Fruit fly (Drosophila melanogaster) whole organism, prepupa: Measurements from ENCODE around the gene CG42588.

ENCODE experiments used
- Blimp-1 ChIP-seq: fragments of 200-800 bp; sonication (Bioruptor generic); optimal IDR thresholded peaks from 3 replicates; lab custom pipeline; 2017; ENCODE audit warnings: missing biosample characterization, missing genetic modification characterization, mild to moderate bottlenecking, moderate library complexity, missing genetic modification reagents
- CG10631 ChIP-seq: fragments of 200-800 bp; sonication (Bioruptor generic); optimal IDR thresholded peaks from 2 replicates; lab custom pipeline; 2016; ENCODE audit warnings: missing biosample characterization, missing genetic modification characterization
- CG10669 ChIP-seq: fragments of 200-800 bp; sonication (Bioruptor generic); optimal IDR thresholded peaks from 3 replicates; lab custom pipeline; 2018; ENCODE audit warnings: missing biosample characterization, mild to moderate bottlenecking, missing genetic modification characterization, moderate library complexity
- CG11294 ChIP-seq: fragments of 200-800 bp; sonication (Bioruptor generic); IDR thresholded peaks from 2 replicates; pipeline ENCODE4 v1.3.6; 2022; ENCODE audit warnings: missing biosample characterization, missing genetic modification characterization
- CG11762 ChIP-seq: fragments of 200-800 bp; sonication (Bioruptor generic); optimal IDR thresholded peaks from 3 replicates; lab custom pipeline; 2016; ENCODE audit warnings: missing biosample characterization, missing genetic modification characterization; ENCODE audit not compliant: insufficient read depth
- CG15336 ChIP-seq: fragments of 200-800 bp; sonication (Bioruptor generic); IDR thresholded peaks from 2 replicates; pipeline ENCODE4 v1.3.6; 2022; ENCODE audit warnings: missing biosample characterization, missing genetic modification characterization
- CG1621 ChIP-seq: fragments of 200-800 bp; sonication (Bioruptor generic); optimal IDR thresholded peaks from 3 replicates; lab custom pipeline; 2018; ENCODE audit warnings: missing biosample characterization, mild to moderate bottlenecking, missing genetic modification characterization
- CG16779 ChIP-seq: fragments of 200-800 bp; sonication (Bioruptor generic); optimal IDR thresholded peaks from 3 replicates; lab custom pipeline; 2017; ENCODE audit warnings: missing biosample characterization, mild to moderate bottlenecking, missing genetic modification characterization
- CG3032 ChIP-seq: fragments of 200-800 bp; optimal IDR thresholded peaks from 2 replicates; lab custom pipeline; 2019; ENCODE audit warnings: missing biosample characterization, mild to moderate bottlenecking, missing genetic modification characterization, moderate library complexity
- CG31627 ChIP-seq: fragments of 200-800 bp; sonication (Bioruptor generic); optimal IDR thresholded peaks from 3 replicates; lab custom pipeline; 2016; ENCODE audit warnings: missing biosample characterization, missing genetic modification characterization
- CG32006 ChIP-seq: fragments of 200-800 bp; sonication (Bioruptor generic); optimal IDR thresholded peaks from 3 replicates; lab custom pipeline; 2017; ENCODE audit warnings: missing biosample characterization, mild to moderate bottlenecking, missing genetic modification characterization
- CG34406 ChIP-seq: fragments of 200-800 bp; sonication (Bioruptor generic); optimal IDR thresholded peaks from 3 replicates; lab custom pipeline; 2016; ENCODE audit warnings: missing biosample characterization, missing genetic modification characterization
- CG3919 ChIP-seq: fragments of 200-800 bp; sonication (Bioruptor generic); optimal IDR thresholded peaks from 3 replicates; lab custom pipeline; 2016; ENCODE audit warnings: missing biosample characterization, missing genetic modification characterization
- CG4318 ChIP-seq: fragments of 200-800 bp; sonication (Bioruptor generic); optimal IDR thresholded peaks from 3 replicates; lab custom pipeline; 2017; ENCODE audit warnings: missing biosample characterization, mild to moderate bottlenecking, missing genetic modification characterization
- CG6163 ChIP-seq: fragments of 200-800 bp; sonication (Bioruptor generic); IDR thresholded peaks from 3 replicates; pipeline ENCODE4 v1.3.6; 2022; ENCODE audit warnings: missing biosample characterization, missing genetic modification characterization
- CG6276 ChIP-seq: fragments of 200-800 bp; sonication (Bioruptor generic); optimal IDR thresholded peaks from 2 replicates; lab custom pipeline; 2017; ENCODE audit warnings: missing biosample characterization, mild to moderate bottlenecking, missing genetic modification characterization
- CG6792 ChIP-seq: fragments of 200-800 bp; sonication (Bioruptor generic); optimal IDR thresholded peaks from 3 replicates; lab custom pipeline; 2016; ENCODE audit warnings: missing biosample characterization, missing genetic modification characterization
- CG6854 ChIP-seq: fragments of 200-800 bp; sonication (Bioruptor generic); optimal IDR thresholded peaks from 2 replicates; lab custom pipeline; 2017; ENCODE audit warnings: missing biosample characterization, mild to moderate bottlenecking, missing genetic modification characterization
- CG7368 ChIP-seq: fragments of 200-800 bp; sonication (Bioruptor generic); optimal IDR thresholded peaks from 3 replicates; lab custom pipeline; 2016; ENCODE audit warnings: missing biosample characterization, missing genetic modification characterization
- CG8119 ChIP-seq: fragments of 200-800 bp; sonication (Bioruptor generic); IDR thresholded peaks from 3 replicates; pipeline ENCODE4 v1.3.6; 2022; ENCODE audit warnings: missing biosample characterization, missing genetic modification characterization
- CG8319 ChIP-seq: fragments of 200-800 bp; sonication (Bioruptor generic); optimal IDR thresholded peaks from 3 replicates; lab custom pipeline; 2016; ENCODE audit warnings: missing biosample characterization, missing genetic modification characterization
- CG8632 ChIP-seq: fragments of 200-800 bp; sonication (Bioruptor generic); optimal IDR thresholded peaks from 3 replicates; lab custom pipeline; 2016; ENCODE audit warnings: missing biosample characterization, missing genetic modification characterization
- CG9139 ChIP-seq: fragments of 200-800 bp; sonication (Bioruptor generic); optimal IDR thresholded peaks from 3 replicates; lab custom pipeline; 2017; ENCODE audit warnings: missing biosample characterization, mild to moderate bottlenecking, missing genetic modification characterization
- Eip75B ChIP-seq: fragments of 200-800 bp; sonication (Bioruptor generic); optimal IDR thresholded peaks from 3 replicates; lab custom pipeline; 2016; ENCODE audit warnings: missing biosample characterization, missing genetic modification characterization
- Eip78C ChIP-seq: fragments of 200-800 bp; sonication (Bioruptor generic); peaks from one replicate; lab custom pipeline; 2016; ENCODE audit warnings: missing biosample characterization, missing genetic modification characterization
- Eip93F ChIP-seq: fragments of 200-800 bp; sonication (Bioruptor generic); optimal IDR thresholded peaks from 2 replicates; lab custom pipeline; 2016; ENCODE audit warnings: missing biosample characterization, mild to moderate bottlenecking, missing genetic modification characterization
- Ets21C ChIP-seq: fragments of 200-800 bp; sonication (Bioruptor generic); optimal IDR thresholded peaks from 3 replicates; lab custom pipeline; 2016; ENCODE audit warnings: missing biosample characterization, missing genetic modification characterization
- Ets96B ChIP-seq: fragments of 200-800 bp; optimal IDR thresholded peaks from 2 replicates; lab custom pipeline; 2019; ENCODE audit warnings: missing biosample characterization, mild to moderate bottlenecking, missing genetic modification characterization, moderate library complexity
- Hr4 ChIP-seq: fragments of 200-800 bp; sonication (Bioruptor generic); optimal IDR thresholded peaks from 3 replicates; lab custom pipeline; 2016; ENCODE audit warnings: missing biosample characterization, missing genetic modification characterization
- Met ChIP-seq: fragments of 200-800 bp; sonication (Bioruptor generic); optimal IDR thresholded peaks from 3 replicates; lab custom pipeline; 2016; ENCODE audit warnings: missing biosample characterization, missing genetic modification characterization
- OdsH ChIP-seq: fragments of 200-800 bp; sonication (Bioruptor generic); optimal IDR thresholded peaks from 3 replicates; lab custom pipeline; 2016; ENCODE audit warnings: missing biosample characterization, missing genetic modification characterization
- Smox ChIP-seq: fragments of 200-800 bp; sonication (Bioruptor generic); optimal IDR thresholded peaks from 3 replicates; lab custom pipeline; 2016; ENCODE audit warnings: missing biosample characterization, missing genetic modification characterization
- Sox102F ChIP-seq: fragments of 200-800 bp; sonication (Bioruptor generic); optimal IDR thresholded peaks from 2 replicates; lab custom pipeline; 2016; ENCODE audit warnings: missing biosample characterization, mild to moderate bottlenecking, missing genetic modification characterization
- achi ChIP-seq: fragments of 200-800 bp; sonication (Bioruptor generic); optimal IDR thresholded peaks from 3 replicates; lab custom pipeline; 2016; ENCODE audit warnings: missing biosample characterization, missing genetic modification characterization
- acj6 ChIP-seq: fragments of 200-800 bp; sonication (Bioruptor generic); optimal IDR thresholded peaks from 3 replicates; lab custom pipeline; 2016; ENCODE audit warnings: missing biosample characterization, missing genetic modification characterization
- cyc ChIP-seq: fragments of 200-800 bp; sonication (Bioruptor generic); optimal IDR thresholded peaks from 3 replicates; lab custom pipeline; 2016; ENCODE audit warnings: missing biosample characterization, missing genetic modification characterization
- dac ChIP-seq: fragments of 200-800 bp; sonication (Bioruptor generic); optimal IDR thresholded peaks from 2 replicates; lab custom pipeline; 2017; ENCODE audit warnings: missing biosample characterization, mild to moderate bottlenecking, missing genetic modification characterization
- dsx ChIP-seq: fragments of 200-800 bp; optimal IDR thresholded peaks from 3 replicates; lab custom pipeline; 2019; ENCODE audit warnings: missing biosample characterization, mild to moderate bottlenecking, missing genetic modification characterization, moderate library complexity; ENCODE audit not compliant: poor library complexity, severe bottlenecking
- eg ChIP-seq: fragments of 200-800 bp; sonication (Bioruptor generic); IDR thresholded peaks from 3 replicates; pipeline ENCODE4 v1.3.6; 2022; ENCODE audit warnings: missing biosample characterization, missing genetic modification characterization
- esn ChIP-seq: fragments of 200-800 bp; sonication (Bioruptor generic); optimal IDR thresholded peaks from 2 replicates; lab custom pipeline; 2016; ENCODE audit warnings: missing biosample characterization, mild to moderate bottlenecking, missing genetic modification characterization, moderate library complexity
- fd59A ChIP-seq: fragments of 200-800 bp; sonication (Bioruptor generic); optimal IDR thresholded peaks from 2 replicates; lab custom pipeline; 2017; ENCODE audit warnings: missing biosample characterization, mild to moderate bottlenecking, missing genetic modification characterization, missing genetic modification reagents
- fd85E ChIP-seq: fragments of 200-800 bp; sonication (Bioruptor generic); optimal IDR thresholded peaks from 3 replicates; lab custom pipeline; 2016; ENCODE audit warnings: missing biosample characterization, missing genetic modification characterization
- fkh ChIP-seq: fragments of 200-800 bp; sonication (Bioruptor generic); optimal IDR thresholded peaks from 3 replicates; lab custom pipeline; 2017; ENCODE audit warnings: missing biosample characterization, mild to moderate bottlenecking, missing genetic modification characterization, moderate library complexity
- net ChIP-seq: fragments of 200-800 bp; sonication (Bioruptor generic); optimal IDR thresholded peaks from 3 replicates; lab custom pipeline; 2016; ENCODE audit warnings: missing biosample characterization, missing genetic modification characterization
- pdm3 ChIP-seq: fragments of 200-800 bp; sonication (Bioruptor generic); optimal IDR thresholded peaks from 3 replicates; lab custom pipeline; 2016; ENCODE audit warnings: missing biosample characterization, missing genetic modification characterization
- spab ChIP-seq: fragments of 200-800 bp; sonication (Bioruptor generic); optimal IDR thresholded peaks from 2 replicates; lab custom pipeline; 2017; ENCODE audit warnings: missing biosample characterization, mild to moderate bottlenecking, missing genetic modification characterization, missing genetic modification reagents
- ss ChIP-seq, 2 experiments: fragments of 200-800 bp; sonication (Bioruptor generic); optimal IDR thresholded peaks; 2 replicates in 1 of 2; 3 replicates in 1 of 2; lab custom pipeline; 2017 to 2018; ENCODE audit warnings: mild to moderate bottlenecking in 2 of 2, missing biosample characterization in 2 of 2, missing genetic modification characterization in 2 of 2, moderate library complexity in 1 of 2
- svp ChIP-seq: fragments of 200-800 bp; sonication (Bioruptor generic); peaks from one replicate; lab custom pipeline; 2016; ENCODE audit warnings: missing biosample characterization, missing genetic modification characterization
- topi ChIP-seq: fragments of 200-800 bp; sonication (Bioruptor generic); optimal IDR thresholded peaks from 3 replicates; lab custom pipeline; 2016; ENCODE audit warnings: missing biosample characterization, missing genetic modification characterization
- vri ChIP-seq: fragments of 200-800 bp; sonication (Bioruptor generic); optimal IDR thresholded peaks from 3 replicates; lab custom pipeline; 2016; ENCODE audit warnings: missing biosample characterization, mild to moderate bottlenecking, missing genetic modification characterization

The CG42588 gene

DNA sequence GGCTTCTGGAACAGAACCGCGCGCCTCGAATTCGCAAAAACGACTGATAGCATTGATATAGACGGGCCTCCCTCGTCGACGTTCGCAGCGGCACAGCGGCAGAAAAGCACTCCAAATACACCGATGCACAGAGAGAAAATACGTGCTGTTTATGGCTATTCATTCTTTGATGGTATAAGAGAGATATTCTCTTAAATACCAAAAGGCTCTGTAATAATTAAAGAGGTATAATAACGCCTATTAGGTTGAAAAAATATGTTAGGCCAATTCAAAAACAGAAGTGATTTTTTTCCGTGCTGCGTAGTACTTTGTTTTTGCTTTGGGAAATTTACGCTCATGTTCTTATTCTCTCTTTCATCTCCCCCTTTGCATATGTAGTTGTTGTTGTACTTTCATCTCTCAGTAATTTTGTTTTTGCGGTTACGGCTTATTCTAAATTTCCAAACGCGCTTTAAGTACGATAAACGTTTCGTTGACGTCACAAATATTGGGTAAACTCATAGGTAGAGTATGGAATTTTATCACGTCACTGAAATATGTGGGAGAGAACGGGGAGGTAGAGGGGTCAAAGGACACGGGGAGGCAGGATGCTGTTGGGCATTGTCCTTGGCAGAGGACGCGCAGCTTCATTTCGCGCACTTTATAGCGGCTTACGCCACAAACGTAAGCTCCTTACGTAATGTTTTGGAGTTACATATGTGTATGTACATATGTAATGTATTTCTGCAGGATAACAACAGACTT lies 29.2 kb downstream of the CG42588 start, which contains the start of gene nebu:
Gene nebu (minus strand): TSS at position 51 of the 744 bp plus-strand sequence.
- TF ChIP-seq pdm3 (GFP tag; lab: Kevin White, UChicago): peak; percentile 98
- peak; percentile 98 for TF ChIP-seq eg
- peak; percentile 97 for TF ChIP-seq CG11294 (GFP tag; lab: Robert Waterston, UW)
- TF ChIP-seq fd85E (GFP tag; lab: Kevin White, UChicago): peak; percentile 96
- TF ChIP-seq Met (GFP tag; lab: Kevin White, UChicago): peak; percentile 99
- TF ChIP-seq Ets96B (tag; lab: Kevin White, UChicago): peak; percentile 97
- peak; percentile 99 for TF ChIP-seq CG34406
- peak; percentile 95 for TF ChIP-seq Blimp-1 (GFP tag; lab: Kevin White, UChicago)
- peak; percentile 91 for TF ChIP-seq CG9139 (GFP tag; lab: Kevin White, UChicago)
- peak; percentile 98 for TF ChIP-seq Hr4 (GFP tag; lab: Kevin White, UChicago)
- TF ChIP-seq Ets21C: peak; percentile 99
- TF ChIP-seq CG4318 (GFP tag; lab: Kevin White, UChicago): peak; percentile 95
- peak; percentile 99 for TF ChIP-seq CG6163
- peak; percentile 98 for TF ChIP-seq vri
- peak; percentile 97 for TF ChIP-seq CG10669
- TF ChIP-seq spab: peak; percentile 96
- TF ChIP-seq Eip78C (GFP tag; lab: Kevin White, UChicago): peak; percentile 100
- TF ChIP-seq CG11762 (GFP tag; lab: Kevin White, UChicago): peak; percentile 98
- peak; percentile 99 for TF ChIP-seq Smox (GFP tag; lab: Kevin White, UChicago)
- peak; percentile 98 for TF ChIP-seq CG6854
- TF ChIP-seq Eip75B (GFP tag; lab: Kevin White, UChicago): peak; percentile 99
- peak; percentile 97 for TF ChIP-seq CG1621
- TF ChIP-seq Sox102F: peak; percentile 99
- peak; percentile 98 for TF ChIP-seq dsx (GFP tag; lab: Kevin White, UChicago)
- TF ChIP-seq cyc (GFP tag; lab: Kevin White, UChicago): peak; percentile 99
- TF ChIP-seq dac (GFP tag; lab: Kevin White, UChicago): peak; percentile 90
- TF ChIP-seq CG31627 (GFP tag; lab: Kevin White, UChicago): peak; percentile 99
- peak; percentile 98 for TF ChIP-seq CG8319
- peak; percentile 98 for TF ChIP-seq CG10631
- TF ChIP-seq acj6 (GFP tag; lab: Kevin White, UChicago): peak; percentile 99
- peak; percentile 99 for TF ChIP-seq net
- TF ChIP-seq CG6792: peak; percentile 99
- peak; percentile 99 for TF ChIP-seq CG3919 (GFP tag; lab: Kevin White, UChicago)
- peak; percentile 98 for TF ChIP-seq achi (GFP tag; lab: Kevin White, UChicago)
- TF ChIP-seq ss (GFP tag; optimal IDR thresholded peaks at IDR 0.05; lab: Kevin White, UChicago): peak; percentile 95 to 97
- TF ChIP-seq fkh (GFP tag; lab: Kevin White, UChicago): peak; percentile 81
- TF ChIP-seq CG15336: peak; percentile 97
- peak; percentile 96 for TF ChIP-seq CG3032 (tag; lab: Kevin White, UChicago)
- peak; percentile 93 for TF ChIP-seq CG16779 (tag; lab: Kevin White, UChicago)
- peak; percentile 99 for TF ChIP-seq esn (GFP tag; lab: Kevin White, UChicago)
- TF ChIP-seq CG8632: peak; percentile 98
- TF ChIP-seq CG6276 (GFP tag; lab: Kevin White, UChicago): peak; percentile 93
- peak; percentile 100 for TF ChIP-seq svp
- peak; percentile 98 for TF ChIP-seq CG7368 (GFP tag; lab: Kevin White, UChicago)
- peak; percentile 97 for TF ChIP-seq Eip93F (GFP tag; lab: Kevin White, UChicago)
- peak; percentile 97 for TF ChIP-seq CG8119 (GFP tag; lab: Robert Waterston, UW)
- TF ChIP-seq topi: peak; percentile 99
- peak; percentile 99 for TF ChIP-seq OdsH
- peak; percentile 97 for TF ChIP-seq CG32006 (GFP tag; lab: Kevin White, UChicago)
- TF ChIP-seq fd59A (GFP tag; lab: Kevin White, UChicago): peak; percentile 96
